Worm (Caenorhabditis elegans) whole organism, late embryonic: ENCODE data around the gene F40E10.5.

Experiments
- K02D7.2 ChIP-seq: sonication (generic microtip); optimal IDR thresholded peaks from 2 replicates; lab custom pipeline; 2017; ENCODE audit warnings: mild to moderate bottlenecking, missing genetic modification characterization, missing compliant biosample characterization
- che-1 ChIP-seq: sonication (generic microtip); optimal IDR thresholded peaks from 2 replicates; lab custom pipeline; 2016; ENCODE audit warnings: mild to moderate bottlenecking, missing genetic modification characterization, missing compliant biosample characterization
- ets-4 ChIP-seq: sonication (generic microtip); optimal IDR thresholded peaks from 2 replicates; lab custom pipeline; 2016; ENCODE audit warnings: missing genetic modification characterization, missing compliant biosample characterization
- nfya-1 ChIP-seq: sonication (generic microtip); optimal IDR thresholded peaks from 2 replicates; lab custom pipeline; 2017; ENCODE audit warnings: missing genetic modification characterization, mild to moderate bottlenecking, missing compliant biosample characterization, antibody characterized with exemption, moderate library complexity

- TF ChIP-seq nfya-1 (tag; lab: Kevin White, UChicago): no peak
- TF ChIP-seq ets-4 (tag; lab: Kevin White, UChicago): no peak
- no peak for TF ChIP-seq K02D7.2 (tag; lab: Kevin White, UChicago)
- TF ChIP-seq che-1: no peak
These were observed 37.9 kb downstream of the F40E10.5 start for ce11 chrX:14739466-14739865.
